Fruit fly (Drosophila melanogaster) whole organism, embryonic: Measurements from ENCODE around the gene Hs6st.

Source experiments
- Atf-2 ChIP-seq: fragments of 200-800 bp; sonication (Bioruptor generic); optimal IDR thresholded peaks from 2 replicates; lab custom pipeline; 2016; ENCODE audit warnings: missing biosample characterization, missing genetic modification characterization
- Bgb ChIP-seq: fragments of 200-800 bp; sonication (Bioruptor generic); IDR thresholded peaks from 2 replicates; pipeline ENCODE4 v1.3.6; 2022; ENCODE audit warnings: missing biosample characterization, missing genetic modification characterization; ENCODE audit not compliant: partially characterized antibody
- CG10267 ChIP-seq: fragments of 200-800 bp; sonication (Bioruptor generic); optimal IDR thresholded peaks from 2 replicates; lab custom pipeline; 2018; ENCODE audit warnings: missing biosample characterization, mild to moderate bottlenecking, missing genetic modification characterization, moderate library complexity
- CG10565 ChIP-seq: fragments of 200-800 bp; sonication (Bioruptor generic); optimal IDR thresholded peaks from 3 replicates; lab custom pipeline; 2016; ENCODE audit warnings: missing biosample characterization, mild to moderate bottlenecking, missing genetic modification characterization
- CG10979 ChIP-seq: fragments of 200-800 bp; sonication (Bioruptor generic); optimal IDR thresholded peaks from 2 replicates; lab custom pipeline; 2018; ENCODE audit warnings: missing biosample characterization, mild to moderate bottlenecking, missing genetic modification characterization, moderate library complexity
- CG11723 ChIP-seq: fragments of 200-800 bp; sonication (Bioruptor generic); optimal IDR thresholded peaks from 2 replicates; lab custom pipeline; 2017; ENCODE audit warnings: missing biosample characterization, mild to moderate bottlenecking, missing genetic modification characterization
- CG13894 ChIP-seq: fragments of 200-800 bp; sonication (Bioruptor generic); optimal IDR thresholded peaks from 3 replicates; lab custom pipeline; 2018; ENCODE audit warnings: missing biosample characterization, mild to moderate bottlenecking, missing genetic modification characterization, moderate library complexity
- CG15073 ChIP-seq: fragments of 200-800 bp; sonication (Bioruptor generic); optimal IDR thresholded peaks from 2 replicates; lab custom pipeline; 2016; ENCODE audit warnings: missing biosample characterization, missing genetic modification characterization
- CG15479 ChIP-seq: fragments of 200-800 bp; sonication (Bioruptor generic); optimal IDR thresholded peaks from 3 replicates; lab custom pipeline; 2019; ENCODE audit warnings: missing biosample characterization, mild to moderate bottlenecking, missing genetic modification characterization, moderate library complexity
- CG15696 ChIP-seq: fragments of 200-800 bp; sonication (Bioruptor generic); optimal IDR thresholded peaks from 2 replicates; lab custom pipeline; 2019; ENCODE audit warnings: missing biosample characterization, mild to moderate bottlenecking, missing genetic modification characterization, moderate library complexity
- CG17568 ChIP-seq: fragments of 200-800 bp; sonication (Bioruptor generic); optimal IDR thresholded peaks from 2 replicates; lab custom pipeline; 2018; ENCODE audit warnings: missing biosample characterization, mild to moderate bottlenecking, missing genetic modification characterization, moderate library complexity
- CG18476 ChIP-seq: fragments of 200-800 bp; sonication (Bioruptor generic); optimal IDR thresholded peaks from 2 replicates; lab custom pipeline; 2016; ENCODE audit warnings: missing biosample characterization, mild to moderate bottlenecking, missing genetic modification characterization
- CG2199 ChIP-seq: fragments of 200-800 bp; sonication (Bioruptor generic); IDR thresholded peaks from 3 replicates; pipeline ENCODE4 v1.3.6; 2022; ENCODE audit warnings: missing biosample characterization, missing genetic modification characterization
- CG34422 ChIP-seq: fragments of 200-800 bp; sonication (Bioruptor generic); IDR thresholded peaks from 3 replicates; pipeline ENCODE4 v1.3.6; 2022; ENCODE audit warnings: missing biosample characterization, missing genetic modification characterization
- CG6254 ChIP-seq: fragments of 200-800 bp; sonication (Bioruptor generic); optimal IDR thresholded peaks from 3 replicates; lab custom pipeline; 2017; ENCODE audit warnings: mild to moderate bottlenecking, missing biosample characterization, missing genetic modification reagents, missing genetic modification characterization
- CG6272 ChIP-seq: fragments of 200-800 bp; sonication (Bioruptor generic); IDR thresholded peaks from 2 replicates; pipeline ENCODE4 v1.3.6; 2022; ENCODE audit warnings: missing biosample characterization, missing genetic modification characterization
- CG7271 ChIP-seq: fragments of 200-800 bp; sonication (Bioruptor generic); optimal IDR thresholded peaks from 2 replicates; lab custom pipeline; 2018; ENCODE audit warnings: missing biosample characterization, mild to moderate bottlenecking, missing genetic modification characterization, moderate library complexity
- CG8089 ChIP-seq: fragments of 200-800 bp; sonication (Bioruptor generic); optimal IDR thresholded peaks from 3 replicates; lab custom pipeline; 2016; ENCODE audit warnings: missing biosample characterization, missing genetic modification characterization
- CG8924 ChIP-seq: fragments of 200-800 bp; optimal IDR thresholded peaks from 3 replicates; lab custom pipeline; 2019; ENCODE audit warnings: missing biosample characterization, mild to moderate bottlenecking, missing genetic modification characterization, moderate library complexity
- CG9215 ChIP-seq: fragments of 200-800 bp; sonication (Bioruptor generic); IDR thresholded peaks from 2 replicates; pipeline ENCODE4 v1.3.6; 2022; ENCODE audit warnings: missing biosample characterization, missing genetic modification characterization
- CG9609 ChIP-seq: fragments of 200-800 bp; sonication (Bioruptor generic); optimal IDR thresholded peaks from 3 replicates; lab custom pipeline; 2016; ENCODE audit warnings: missing biosample characterization, missing genetic modification characterization
- D ChIP-seq, 2 experiments: fragments of 200-800 bp in 1 of 2; fragments of >200 bp in 1 of 2; sonication (Bioruptor generic) in 1 of 2; optimal IDR thresholded peaks; 2 replicates in 1 of 2; 3 replicates in 1 of 2; lab custom pipeline; 2017; ENCODE audit warnings: mild to moderate bottlenecking in 1 of 2, missing biosample characterization in 1 of 2, missing genetic modification characterization in 1 of 2, missing genetic modification reagents in 1 of 2
- D19A ChIP-seq: fragments of 200-800 bp; optimal IDR thresholded peaks from 3 replicates; lab custom pipeline; 2019; ENCODE audit warnings: missing biosample characterization, mild to moderate bottlenecking, missing genetic modification characterization, moderate library complexity
- Ets65A ChIP-seq: fragments of 200-800 bp; sonication (Bioruptor generic); peaks from one replicate; lab custom pipeline; 2016; ENCODE audit warnings: missing biosample characterization, missing genetic modification characterization
- Gug ChIP-seq: fragments of 200-800 bp; sonication (Bioruptor generic); IDR thresholded peaks from 4 replicates; pipeline ENCODE4 v1.3.6; 2022; ENCODE audit warnings: missing biosample characterization, missing genetic modification characterization
- HLHmδ ChIP-seq: fragments of 200-800 bp; sonication (Bioruptor generic); optimal IDR thresholded peaks from 2 replicates; lab custom pipeline; 2018; ENCODE audit warnings: missing biosample characterization, mild to moderate bottlenecking, missing genetic modification characterization, moderate library complexity
- Kr ChIP-seq: fragments of 200-800 bp; sonication (Bioruptor generic); optimal IDR thresholded peaks from 2 replicates; lab custom pipeline; 2017; ENCODE audit warnings: missing biosample characterization, mild to moderate bottlenecking, missing genetic modification characterization
- Med ChIP-seq: fragments of 200-800 bp; sonication (Bioruptor generic); peaks from one replicate; lab custom pipeline; 2016; ENCODE audit warnings: missing biosample characterization, missing genetic modification characterization, mild to moderate bottlenecking, inconsistent platforms, moderate library complexity
- Mes4 ChIP-seq: fragments of 200-800 bp; sonication (Bioruptor generic); optimal IDR thresholded peaks from 2 replicates; lab custom pipeline; 2016; ENCODE audit warnings: missing biosample characterization, missing genetic modification characterization
- ac ChIP-seq: fragments of 200-800 bp; sonication (Bioruptor generic); optimal IDR thresholded peaks from 3 replicates; lab custom pipeline; 2017; ENCODE audit warnings: missing biosample characterization, mild to moderate bottlenecking, missing genetic modification characterization
- bigmax ChIP-seq: fragments of 200-800 bp; sonication (Bioruptor generic); optimal IDR thresholded peaks from 2 replicates; lab custom pipeline; 2018; ENCODE audit warnings: missing biosample characterization, mild to moderate bottlenecking, missing genetic modification characterization
- cato ChIP-seq: fragments of 200-800 bp; sonication (Bioruptor generic); optimal IDR thresholded peaks from 2 replicates; lab custom pipeline; 2016; ENCODE audit warnings: missing biosample characterization, missing genetic modification characterization, borderline replicate concordance
- chinmo ChIP-seq: fragments of 200-800 bp; sonication (Bioruptor generic); IDR thresholded peaks from 4 replicates; pipeline ENCODE4 v1.3.6; 2022; ENCODE audit warnings: missing biosample characterization, missing genetic modification characterization; ENCODE audit not compliant: partially characterized antibody
- chm ChIP-seq: fragments of 200-800 bp; sonication (Bioruptor generic); IDR thresholded peaks from 2 replicates; pipeline ENCODE4 v1.3.6; 2022; ENCODE audit warnings: missing biosample characterization, missing genetic modification characterization
- emc ChIP-seq: fragments of 200-800 bp; sonication (Bioruptor generic); optimal IDR thresholded peaks from 2 replicates; lab custom pipeline; 2016; ENCODE audit warnings: missing biosample characterization, missing genetic modification characterization
- fu2 ChIP-seq: fragments of 200-800 bp; sonication (Bioruptor generic); optimal IDR thresholded peaks from 2 replicates; lab custom pipeline; 2016; ENCODE audit warnings: missing biosample characterization, missing genetic modification characterization
- gem ChIP-seq: fragments of 200-800 bp; sonication (Bioruptor generic); optimal IDR thresholded peaks from 2 replicates; lab custom pipeline; 2019; ENCODE audit warnings: missing biosample characterization, mild to moderate bottlenecking, missing genetic modification characterization, moderate library complexity
- klu ChIP-seq: fragments of 200-800 bp; sonication (Bioruptor generic); IDR thresholded peaks from 2 replicates; pipeline ENCODE4 v1.3.6; 2022; ENCODE audit warnings: missing biosample characterization, missing genetic modification characterization
- kni ChIP-seq: fragments of 200-800 bp; sonication (Bioruptor generic); optimal IDR thresholded peaks from 3 replicates; lab custom pipeline; 2017; ENCODE audit warnings: mild to moderate bottlenecking, missing biosample characterization, missing genetic modification reagents, missing genetic modification characterization
- odd ChIP-seq: fragments of 200-800 bp; sonication (Bioruptor generic); optimal IDR thresholded peaks from 2 replicates; lab custom pipeline; 2017; ENCODE audit warnings: missing biosample characterization, mild to moderate bottlenecking, missing genetic modification characterization
- pfk ChIP-seq: fragments of 200-800 bp; sonication (Bioruptor generic); optimal IDR thresholded peaks from 2 replicates; lab custom pipeline; 2018; ENCODE audit warnings: missing biosample characterization, mild to moderate bottlenecking, missing genetic modification characterization, moderate library complexity
- pho ChIP-seq: fragments of 200-800 bp; sonication (Bioruptor generic); optimal IDR thresholded peaks from 2 replicates; lab custom pipeline; 2016; ENCODE audit warnings: missing biosample characterization, missing genetic modification characterization
- prd ChIP-seq, 3 experiments: fragments of >200 bp in 2 of 3; fragments of 200-800 bp in 1 of 3; sonication (Bioruptor generic) in 1 of 3; optimal IDR thresholded peaks in 2 of 3; IDR thresholded peaks in 1 of 3; 2 replicates in 2 of 3; 3 replicates in 1 of 3; pipeline versions ENCODE4 v1.3.6 to Lab custom; 2017 to 2022; ENCODE audit warnings: missing biosample characterization in 1 of 3, missing genetic modification characterization in 1 of 3
- pros ChIP-seq: fragments of 200-800 bp; sonication (Bioruptor generic); optimal IDR thresholded peaks from 3 replicates; lab custom pipeline; 2019; ENCODE audit warnings: missing biosample characterization, mild to moderate bottlenecking, missing genetic modification characterization, moderate library complexity
- salm ChIP-seq: fragments of 200-800 bp; sonication (Bioruptor generic); optimal IDR thresholded peaks from 2 replicates; lab custom pipeline; 2018; ENCODE audit warnings: missing biosample characterization, mild to moderate bottlenecking, missing genetic modification characterization
- toy ChIP-seq: fragments of 200-800 bp; sonication (Bioruptor generic); IDR thresholded peaks from 2 replicates; pipeline ENCODE4 v1.3.6; 2022; ENCODE audit warnings: missing biosample characterization, missing genetic modification characterization
- trem ChIP-seq: fragments of 200-800 bp; optimal IDR thresholded peaks from 3 replicates; lab custom pipeline; 2019; ENCODE audit warnings: missing biosample characterization, mild to moderate bottlenecking, missing genetic modification characterization, moderate library complexity
- twi ChIP-seq: fragments of 200-800 bp; optimal IDR thresholded peaks from 2 replicates; lab custom pipeline; 2019; ENCODE audit warnings: missing biosample characterization, mild to moderate bottlenecking, missing genetic modification characterization, moderate library complexity

Gene Hs6st

DNA sequence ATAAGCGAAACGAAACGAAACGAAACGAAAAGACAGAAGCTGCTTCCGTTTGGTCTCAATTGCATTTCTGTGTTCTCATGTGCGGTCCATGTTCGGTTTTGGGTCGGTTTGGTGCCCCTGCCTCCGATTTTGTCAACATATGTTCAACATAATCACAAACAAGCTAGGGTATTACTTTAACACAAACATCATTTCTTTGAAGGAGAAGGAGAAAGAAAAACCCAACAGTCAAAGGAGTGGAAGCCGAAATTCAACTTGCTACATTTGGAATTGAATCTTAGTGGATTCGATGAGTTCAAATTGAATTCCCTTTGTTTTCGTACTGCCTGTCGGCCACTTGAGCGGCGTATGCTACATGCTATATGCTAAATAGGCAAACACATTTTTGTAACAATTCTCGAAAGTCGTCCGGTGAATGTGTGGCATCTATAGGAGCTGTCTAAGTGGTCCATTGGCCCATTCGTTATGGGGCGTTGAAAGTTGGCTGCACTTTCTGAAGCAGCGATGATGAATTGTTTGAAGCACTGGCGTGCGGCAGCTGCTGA, 10.7 kb downstream of the Hs6st start (continued):
- TF ChIP-seq Kr (GFP tag; lab: Kevin White, UChicago) (peak; percentile 17), CG2199 (GFP tag; lab: Robert Waterston, UW) (peak; percentile 82; the same call in 2 of the 3 replicates), Gug (GFP tag; lab: Robert Waterston, UW) (no peak), Bgb (GFP tag; lab: Robert Waterston, UW) (no peak), CG10267 (tag; lab: Kevin White, UChicago) (no peak), cato (GFP tag; lab: Kevin White, UChicago) (no peak), CG6254 (no peak), CG17568 (GFP tag; lab: Kevin White, UChicago) (no peak), CG15073 (GFP tag; lab: Kevin White, UChicago) (no peak), toy (GFP tag; lab: Robert Waterston, UW) (no peak), CG9609 (GFP tag; lab: Kevin White, UChicago) (no peak), emc (GFP tag; lab: Kevin White, UChicago) (no peak), Atf-2 (GFP tag; lab: Kevin White, UChicago) (no peak), CG10565 (no peak), CG34422 (GFP tag; lab: Robert Waterston, UW) (no peak), prd (optimal IDR thresholded peaks at IDR 0.05; lab: Kevin White, UChicago) (no peak), prd (GFP tag; IDR thresholded peaks at IDR 0.05; lab: Robert Waterston, UW) (no peak), CG11723 (GFP tag; lab: Kevin White, UChicago) (no peak), CG6272 (GFP tag; lab: Robert Waterston, UW) (no peak), CG8089 (no peak), pfk (peak; percentile 78), bigmax (GFP tag; lab: Kevin White, UChicago) (no peak), klu (no peak), odd (GFP tag; lab: Kevin White, UChicago) (peak; percentile 40), chm (GFP tag; lab: Robert Waterston, UW) (no peak)

- peak; percentile 44 for TF ChIP-seq Ets65A (GFP tag; lab: Kevin White, UChicago)
- TF ChIP-seq D19A (tag; lab: Kevin White, UChicago): peak; percentile 69
- no peak for TF ChIP-seq CG9215 (GFP tag; lab: Robert Waterston, UW)
- TF ChIP-seq salm (tag; lab: Kevin White, UChicago): no peak
- peak; percentile 12 for TF ChIP-seq gem
- no peak for TF ChIP-seq fu2 (GFP tag; lab: Kevin White, UChicago)
- TF ChIP-seq trem (tag; lab: Kevin White, UChicago): no peak
These were observed 11.9 kb downstream of the Hs6st start for dm6 chr3R:19996433-19996832.

- TF ChIP-seq HLHmδ (peak; percentile 22), kni (GFP tag; lab: Kevin White, UChicago) (peak; percentile 74), CG8924 (tag; lab: Kevin White, UChicago) (peak; percentile 13), twi (tag; lab: Kevin White, UChicago) (peak; percentile 71), pros (peak; percentile 71), Med (peak; percentile 1), CG18476 (GFP tag; lab: Kevin White, UChicago) (no peak), pho (GFP tag; lab: Kevin White, UChicago) (no peak), CG15696 (tag; lab: Kevin White, UChicago) (peak; percentile 51), CG13894 (tag; lab: Kevin White, UChicago) (peak; percentile 33), chinmo (GFP tag; lab: Robert Waterston, UW) (no peak), CG7271 (tag; lab: Kevin White, UChicago) (peak; percentile 50), D (optimal IDR thresholded peaks at IDR 0.05; lab: Kevin White, UChicago) (peak; percentile 99), D (GFP tag; optimal IDR thresholded peaks at IDR 0.05; lab: Kevin White, UChicago) (peak; percentile 34), ac (GFP tag; lab: Kevin White, UChicago) (peak; percentile 50), Mes4 (GFP tag; lab: Kevin White, UChicago) (no peak), CG10979 (tag; lab: Kevin White, UChicago) (no peak), Kr (GFP tag; lab: Kevin White, UChicago) (peak; percentile 89), CG15479 (GFP tag; lab: Kevin White, UChicago) (peak; percentile 77)
These were observed 12.9 kb downstream of the Hs6st start for dm6 chr3R:19995408-19995807.
